Comparison of ENCODE assay signal across 2 fruit fly cellular contexts in the genomic region with DNA sequence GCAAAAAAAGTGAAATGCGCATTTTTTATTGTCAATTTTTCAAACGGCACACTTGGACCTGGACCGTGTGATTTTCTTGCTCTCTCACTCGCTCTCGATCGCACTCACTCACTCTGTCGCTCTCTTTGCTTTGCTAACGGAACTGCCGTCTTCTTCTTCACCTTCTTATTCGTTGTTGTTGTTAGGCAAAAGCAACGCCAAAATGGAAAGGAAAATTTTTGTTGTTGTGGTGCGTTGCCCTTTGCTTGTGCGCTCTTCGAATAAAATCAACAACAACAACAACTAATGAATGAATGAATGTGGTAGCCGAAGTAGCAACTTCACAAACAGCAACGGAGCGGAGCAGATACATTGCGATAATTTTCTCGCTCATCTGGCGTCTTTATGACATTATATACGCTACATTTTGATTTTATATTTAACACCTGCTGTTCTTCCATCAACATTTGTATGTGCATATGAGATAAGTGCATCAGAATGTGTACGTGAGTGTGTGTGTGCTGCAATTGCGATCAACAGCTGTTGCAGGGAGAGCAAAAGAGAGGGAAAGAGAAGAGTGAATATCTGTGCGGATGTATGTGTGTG.
TF ChIP-seq lines count a peak whose summit lies in the region.

No protein-coding gene starts in this region.

TF ChIP-seq in whole organism, embryonic, 481 proteins besides CTCF, POLR2A, EP300 and RAD21 (continued from another document and continues in another):
- TF ChIP-seq CG31388 (GFP tag; optimal IDR thresholded peaks at IDR 0.05; lab: Kevin White, UChicago) = no peak
- no peak for TF ChIP-seq NFAT (GFP tag; IDR thresholded peaks at IDR 0.05; lab: Robert Waterston, UW)
- no peak for TF ChIP-seq CHES-1-like (GFP tag; optimal IDR thresholded peaks at IDR 0.05; lab: Kevin White, UChicago)
- TF ChIP-seq sima (GFP tag; optimal IDR thresholded peaks at IDR 0.05; lab: Kevin White, UChicago) = no peak
- peak; percentile 64 for TF ChIP-seq D (optimal IDR thresholded peaks at IDR 0.05; lab: Kevin White, UChicago)
- TF ChIP-seq D (GFP tag; optimal IDR thresholded peaks at IDR 0.05; lab: Kevin White, UChicago) = no peak
- no peak for TF ChIP-seq CG9215 (GFP tag; IDR thresholded peaks at IDR 0.05; lab: Robert Waterston, UW)
- no peak for TF ChIP-seq maf-S (GFP tag; optimal IDR thresholded peaks at IDR 0.05; lab: Kevin White, UChicago)
- no peak for TF ChIP-seq Dip2 (GFP tag; IDR thresholded peaks at IDR 0.05; lab: Robert Waterston, UW)
- no peak for TF ChIP-seq CG11723 (GFP tag; optimal IDR thresholded peaks at IDR 0.05; lab: Kevin White, UChicago)
- no peak for TF ChIP-seq CG17328 (GFP tag; IDR thresholded peaks at IDR 0.05; lab: Robert Waterston, UW)
- TF ChIP-seq CG15601 (tag; optimal IDR thresholded peaks at IDR 0.05; lab: Kevin White, UChicago) = no peak
- TF ChIP-seq CG18599 (GFP tag; optimal IDR thresholded peaks at IDR 0.05; lab: Kevin White, UChicago) = no peak
- TF ChIP-seq BEAF-32 (GFP tag; optimal IDR thresholded peaks at IDR 0.05; lab: Kevin White, UChicago) = no peak
- TF ChIP-seq CG1832 (GFP tag; optimal IDR thresholded peaks at IDR 0.05; lab: Kevin White, UChicago) = peak; percentile 66
- TF ChIP-seq Aef1 (GFP tag; IDR thresholded peaks at IDR 0.05; lab: Robert Waterston, UW) = peak; percentile 51
- TF ChIP-seq nerfin-1 (tag; optimal IDR thresholded peaks at IDR 0.05; lab: Kevin White, UChicago) = peak; percentile 37
- TF ChIP-seq eve (GFP tag; optimal IDR thresholded peaks at IDR 0.05; lab: Kevin White, UChicago) = peak in 1 of 2 experiments; percentile 84
- TF ChIP-seq tx (GFP tag; optimal IDR thresholded peaks at IDR 0.05; lab: Kevin White, UChicago) = no peak
- TF ChIP-seq Awh (GFP tag; IDR thresholded peaks at IDR 0.05; lab: Robert Waterston, UW) = no peak
- no peak for TF ChIP-seq CG7987 (GFP tag; optimal IDR thresholded peaks at IDR 0.05; lab: Kevin White, UChicago)
- no peak for TF ChIP-seq CG3065 (GFP tag; optimal IDR thresholded peaks at IDR 0.05; lab: Kevin White, UChicago)
- no peak for TF ChIP-seq caup (GFP tag; optimal IDR thresholded peaks at IDR 0.05; lab: Kevin White, UChicago; ENCODE audit: severe bottlenecking)
- TF ChIP-seq CG7839 (tag; optimal IDR thresholded peaks at IDR 0.05; lab: Kevin White, UChicago) = no peak
- TF ChIP-seq Nf-YA (GFP tag; IDR thresholded peaks at IDR 0.05; lab: Robert Waterston, UW) = no peak
- peak; percentile 90 for TF ChIP-seq CG17385 (GFP tag; optimal IDR thresholded peaks at IDR 0.05; lab: Kevin White, UChicago)
- TF ChIP-seq gce (GFP tag; IDR thresholded peaks at IDR 0.05; lab: Robert Waterston, UW) = no peak
- no peak for TF ChIP-seq CG6791 (GFP tag; IDR thresholded peaks at IDR 0.05; lab: Robert Waterston, UW; ENCODE audit: partially characterized antibody)
- no peak for TF ChIP-seq Sin3A (optimal IDR thresholded peaks at IDR 0.05; lab: Kevin White, UChicago)
- no peak for TF ChIP-seq H15 (GFP tag; IDR thresholded peaks at IDR 0.05; lab: Robert Waterston, UW)
- TF ChIP-seq CG1529 (GFP tag; optimal IDR thresholded peaks at IDR 0.05; lab: Kevin White, UChicago) = no peak
- TF ChIP-seq Camta (GFP tag; optimal IDR thresholded peaks at IDR 0.05; lab: Kevin White, UChicago) = no peak
- TF ChIP-seq CG18764 (GFP tag; optimal IDR thresholded peaks at IDR 0.05; lab: Kevin White, UChicago) = no peak
- TF ChIP-seq kni (GFP tag; optimal IDR thresholded peaks at IDR 0.05; lab: Kevin White, UChicago) = peak; percentile 52
- no peak for TF ChIP-seq CG2120 (GFP tag; optimal IDR thresholded peaks at IDR 0.05; lab: Kevin White, UChicago)
- no peak for TF ChIP-seq CG4617 (GFP tag; optimal IDR thresholded peaks at IDR 0.05; lab: Kevin White, UChicago; ENCODE audit: borderline replicate concordance)
- TF ChIP-seq gfzf (GFP tag; optimal IDR thresholded peaks at IDR 0.05; lab: Kevin White, UChicago) = no peak
- TF ChIP-seq Opbp (GFP tag; IDR thresholded peaks at IDR 0.05; lab: Robert Waterston, UW; ENCODE audit: partially characterized antibody) = no peak
- no peak for TF ChIP-seq CG17612 (GFP tag; IDR thresholded peaks at IDR 0.05; lab: Robert Waterston, UW)
- TF ChIP-seq CG12744 (GFP tag; optimal IDR thresholded peaks at IDR 0.05; lab: Kevin White, UChicago) = no peak
- no peak for TF ChIP-seq Dbx (GFP tag; IDR thresholded peaks at IDR 0.05; lab: Robert Waterston, UW)
- TF ChIP-seq CG15011 (GFP tag; optimal IDR thresholded peaks at IDR 0.05; lab: Kevin White, UChicago) = no peak
- no peak for TF ChIP-seq chn (GFP tag; optimal IDR thresholded peaks at IDR 0.05; lab: Kevin White, UChicago)
- no peak for TF ChIP-seq dysf (GFP tag; IDR thresholded peaks at IDR 0.05; lab: Robert Waterston, UW)
- no peak for TF ChIP-seq bowl (GFP tag; IDR thresholded peaks at IDR 0.05; lab: Robert Waterston, UW)
- no peak for TF ChIP-seq otp (GFP tag; IDR thresholded peaks at IDR 0.05; lab: Robert Waterston, UW)
- peak; percentile 30 for TF ChIP-seq psq (GFP tag; optimal IDR thresholded peaks at IDR 0.05; lab: Kevin White, UChicago)
- no peak for TF ChIP-seq CG13894 (tag; optimal IDR thresholded peaks at IDR 0.05; lab: Kevin White, UChicago)
- no peak for TF ChIP-seq grn (GFP tag; optimal IDR thresholded peaks at IDR 0.05; lab: Kevin White, UChicago)
- no peak for TF ChIP-seq CG31365 (tag; optimal IDR thresholded peaks at IDR 0.05; lab: Kevin White, UChicago)
- TF ChIP-seq exex (tag; optimal IDR thresholded peaks at IDR 0.05; lab: Kevin White, UChicago) = no peak
- TF ChIP-seq lab (GFP tag; optimal IDR thresholded peaks at IDR 0.05; lab: Kevin White, UChicago) = no peak
- no peak for TF ChIP-seq CG11093 (GFP tag; IDR thresholded peaks at IDR 0.05; lab: Robert Waterston, UW)
- TF ChIP-seq CG30431 (GFP tag; optimal IDR thresholded peaks at IDR 0.05; lab: Kevin White, UChicago) = no peak
- TF ChIP-seq CG8281 (tag; optimal IDR thresholded peaks at IDR 0.05; lab: Kevin White, UChicago) = peak; percentile 91
- TF ChIP-seq CG32532 (GFP tag; IDR thresholded peaks at IDR 0.05; lab: Robert Waterston, UW) = no peak
- peak; percentile 37 for TF ChIP-seq CG5180 (GFP tag; optimal IDR thresholded peaks at IDR 0.05; lab: Kevin White, UChicago)
- no peak for TF ChIP-seq NC2β (GFP tag; optimal IDR thresholded peaks at IDR 0.05; lab: Kevin White, UChicago)
- TF ChIP-seq sd (tag; optimal IDR thresholded peaks at IDR 0.05; lab: Kevin White, UChicago) = peak; percentile 44
- TF ChIP-seq CG1792 (GFP tag; optimal IDR thresholded peaks at IDR 0.05; lab: Kevin White, UChicago) = no peak
- no peak for TF ChIP-seq CG16863 (GFP tag; optimal IDR thresholded peaks at IDR 0.05; lab: Kevin White, UChicago)
- no peak for TF ChIP-seq CG3726 (GFP tag; IDR thresholded peaks at IDR 0.05; lab: Robert Waterston, UW)
- TF ChIP-seq CG12659 (GFP tag; optimal IDR thresholded peaks at IDR 0.05; lab: Kevin White, UChicago) = no peak
- no peak for TF ChIP-seq tap (tag; optimal IDR thresholded peaks at IDR 0.05; lab: Kevin White, UChicago)
- TF ChIP-seq Lpt (GFP tag; optimal IDR thresholded peaks at IDR 0.05; lab: Kevin White, UChicago) = no peak
- no peak for TF ChIP-seq dpn (GFP tag; optimal IDR thresholded peaks at IDR 0.05; lab: Kevin White, UChicago)

TF ChIP-seq in whole organism, prepupa, 60 proteins besides CTCF, POLR2A, EP300 and RAD21 (continued from another document):
- no peak for TF ChIP-seq CG3032 (tag; optimal IDR thresholded peaks at IDR 0.05; lab: Kevin White, UChicago)
- TF ChIP-seq Hr38 (GFP tag; optimal IDR thresholded peaks at IDR 0.05; lab: Kevin White, UChicago) = no peak
- no peak for TF ChIP-seq achi (GFP tag; optimal IDR thresholded peaks at IDR 0.05; lab: Kevin White, UChicago)
- TF ChIP-seq fkh (GFP tag; optimal IDR thresholded peaks at IDR 0.05; lab: Kevin White, UChicago) = peak; percentile 47
- TF ChIP-seq CG15336 (GFP tag; IDR thresholded peaks at IDR 0.05; lab: Robert Waterston, UW) = no peak
- no peak for TF ChIP-seq pdm3 (GFP tag; optimal IDR thresholded peaks at IDR 0.05; lab: Kevin White, UChicago)
- no peak for TF ChIP-seq Gug (GFP tag; IDR thresholded peaks at IDR 0.05; lab: Robert Waterston, UW)
- peak; percentile 50 for TF ChIP-seq vri (GFP tag; optimal IDR thresholded peaks at IDR 0.05; lab: Kevin White, UChicago)
- no peak for TF ChIP-seq CG11902 (GFP tag; optimal IDR thresholded peaks at IDR 0.05; lab: Kevin White, UChicago)
- TF ChIP-seq fd85E (GFP tag; optimal IDR thresholded peaks at IDR 0.05; lab: Kevin White, UChicago) = no peak
- TF ChIP-seq Ets96B (tag; optimal IDR thresholded peaks at IDR 0.05; lab: Kevin White, UChicago) = no peak
- no peak for TF ChIP-seq eg (GFP tag; IDR thresholded peaks at IDR 0.05; lab: Robert Waterston, UW)
- peak; percentile 63 for TF ChIP-seq CG6276 (GFP tag; optimal IDR thresholded peaks at IDR 0.05; lab: Kevin White, UChicago)
- TF ChIP-seq net (GFP tag; optimal IDR thresholded peaks at IDR 0.05; lab: Kevin White, UChicago) = no peak
- no peak for TF ChIP-seq CG4318 (GFP tag; optimal IDR thresholded peaks at IDR 0.05; lab: Kevin White, UChicago)
- no peak for TF ChIP-seq Sox15 (GFP tag; optimal IDR thresholded peaks at IDR 0.05; lab: Kevin White, UChicago)
- no peak for TF ChIP-seq CG10631 (GFP tag; optimal IDR thresholded peaks at IDR 0.05; lab: Kevin White, UChicago)
- peak; percentile 81 for TF ChIP-seq svp (GFP tag; lab: Kevin White, UChicago)
- no peak for TF ChIP-seq CG32006 (GFP tag; optimal IDR thresholded peaks at IDR 0.05; lab: Kevin White, UChicago)
- no peak for TF ChIP-seq ss (GFP tag; optimal IDR thresholded peaks at IDR 0.05; lab: Kevin White, UChicago)
- TF ChIP-seq Eip78C (GFP tag; lab: Kevin White, UChicago) = peak; percentile 42
- TF ChIP-seq topi (GFP tag; optimal IDR thresholded peaks at IDR 0.05; lab: Kevin White, UChicago) = no peak
- TF ChIP-seq Sox14 (GFP tag; optimal IDR thresholded peaks at IDR 0.05; lab: Kevin White, UChicago) = peak; percentile 4
- TF ChIP-seq dac (GFP tag; optimal IDR thresholded peaks at IDR 0.05; lab: Kevin White, UChicago) = no peak
- no peak for TF ChIP-seq Hr4 (GFP tag; optimal IDR thresholded peaks at IDR 0.05; lab: Kevin White, UChicago)
- no peak for TF ChIP-seq CG8319 (GFP tag; optimal IDR thresholded peaks at IDR 0.05; lab: Kevin White, UChicago)
- TF ChIP-seq CG6792 (GFP tag; optimal IDR thresholded peaks at IDR 0.05; lab: Kevin White, UChicago) = no peak
- peak; percentile 1 for TF ChIP-seq CG3919 (GFP tag; optimal IDR thresholded peaks at IDR 0.05; lab: Kevin White, UChicago)
- TF ChIP-seq CG6854 (GFP tag; optimal IDR thresholded peaks at IDR 0.05; lab: Kevin White, UChicago) = no peak
- TF ChIP-seq CG7368 (GFP tag; optimal IDR thresholded peaks at IDR 0.05; lab: Kevin White, UChicago) = no peak
- TF ChIP-seq Blimp-1 (GFP tag; optimal IDR thresholded peaks at IDR 0.05; lab: Kevin White, UChicago) = peak; percentile 60
- TF ChIP-seq CG34406 (GFP tag; optimal IDR thresholded peaks at IDR 0.05; lab: Kevin White, UChicago) = no peak
- no peak for TF ChIP-seq cyc (GFP tag; optimal IDR thresholded peaks at IDR 0.05; lab: Kevin White, UChicago)
- TF ChIP-seq CG1621 (tag; optimal IDR thresholded peaks at IDR 0.05; lab: Kevin White, UChicago) = no peak
- no peak for TF ChIP-seq CG6163 (GFP tag; IDR thresholded peaks at IDR 0.05; lab: Robert Waterston, UW)
- peak; percentile 45 for TF ChIP-seq CG16779 (tag; optimal IDR thresholded peaks at IDR 0.05; lab: Kevin White, UChicago)
- TF ChIP-seq OdsH (GFP tag; optimal IDR thresholded peaks at IDR 0.05; lab: Kevin White, UChicago) = no peak
- TF ChIP-seq esn (GFP tag; optimal IDR thresholded peaks at IDR 0.05; lab: Kevin White, UChicago) = no peak
- no peak for TF ChIP-seq spab (GFP tag; optimal IDR thresholded peaks at IDR 0.05; lab: Kevin White, UChicago)
- TF ChIP-seq salr (GFP tag; optimal IDR thresholded peaks at IDR 0.05; lab: Kevin White, UChicago) = no peak
